Worm (Caenorhabditis elegans) whole organism, early embryonic: ENCODE results near the gene F59C12.4.
A peak's percentile ranks its signal among the peaks of the same experiment; 100 is the strongest.

ENCODE experiments used
- B0310.2 ChIP-seq: sonication (generic microtip); optimal IDR thresholded peaks from 2 replicates; lab custom pipeline; 2016; ENCODE audit warnings: mild to moderate bottlenecking, missing genetic modification characterization, missing compliant biosample characterization
- F13C5.2 ChIP-seq: sonication (generic microtip); optimal IDR thresholded peaks from 2 replicates; lab custom pipeline; 2017; ENCODE audit warnings: mild to moderate bottlenecking, missing genetic modification characterization, inconsistent platforms, missing compliant biosample characterization
- aly-1 ChIP-seq: sonication (generic microtip); optimal IDR thresholded peaks from 2 replicates; lab custom pipeline; 2016; ENCODE audit warnings: missing genetic modification characterization, missing compliant biosample characterization
- ama-1 ChIP-seq: fragments of 150-350 bp; optimal IDR thresholded peaks from 2 replicates; lab custom pipeline; 2014
- ceh-13 ChIP-seq: fragments of 200-800 bp; sonication (Bioruptor generic); optimal IDR thresholded peaks from 2 replicates; lab custom pipeline; 2018; ENCODE audit warnings: mild to moderate bottlenecking, missing genetic modification characterization, missing compliant biosample characterization
- ceh-36 ChIP-seq: sonication (generic microtip); optimal IDR thresholded peaks from 2 replicates; lab custom pipeline; 2016; ENCODE audit warnings: missing genetic modification characterization, inconsistent platforms, missing compliant biosample characterization
- ets-7 ChIP-seq: sonication (generic microtip); optimal IDR thresholded peaks from 2 replicates; lab custom pipeline; 2016; ENCODE audit warnings: missing genotype, missing genetic modification characterization, missing compliant biosample characterization
- flt-1 ChIP-seq: fragments of 200-800 bp; sonication (Bioruptor generic); IDR thresholded peaks from 2 replicates; pipeline ENCODE4 v1.3.6; 2022; ENCODE audit warnings: missing genetic modification characterization, missing compliant biosample characterization
- hmbx-1 ChIP-seq: sonication (generic microtip); optimal IDR thresholded peaks from 2 replicates; lab custom pipeline; 2016; ENCODE audit warnings: mild to moderate bottlenecking, missing genetic modification characterization, missing compliant biosample characterization
- hmg-4 ChIP-seq: fragments of 200-800 bp; sonication (Bioruptor generic); optimal IDR thresholded peaks from 2 replicates; lab custom pipeline; 2018; ENCODE audit warnings: mild to moderate bottlenecking, missing genetic modification characterization, missing compliant biosample characterization
- hnd-1 ChIP-seq: sonication (generic microtip); optimal IDR thresholded peaks from 2 replicates; lab custom pipeline; 2016; ENCODE audit warnings: missing genetic modification characterization, missing compliant biosample characterization
- pes-1 ChIP-seq: fragments of 200-800 bp; sonication (Bioruptor generic); IDR thresholded peaks from 2 replicates; pipeline ENCODE4 v1.3.6; 2022; ENCODE audit warnings: missing genetic modification reagents, missing genetic modification characterization, missing compliant biosample characterization
- scrt-1 ChIP-seq: fragments of 200-800 bp; sonication (Bioruptor generic); IDR thresholded peaks from 2 replicates; pipeline ENCODE4 v1.3.6; 2022; ENCODE audit warnings: missing genetic modification characterization, missing compliant biosample characterization
- sea-1 ChIP-seq: fragments of 200-800 bp; sonication (Bioruptor generic); conservative IDR thresholded peaks from 2 replicates; pipeline ENCODE4 v1.3.6; 2022; ENCODE audit warnings: missing genetic modification characterization, missing compliant biosample characterization
- tbx-11 ChIP-seq: fragments of 200-800 bp; sonication (Bioruptor generic); IDR thresholded peaks from 2 replicates; pipeline ENCODE4 v1.3.6; 2022; ENCODE audit warnings: missing genetic modification characterization, missing compliant biosample characterization
- tbx-37 ChIP-seq: fragments of 200-800 bp; sonication (Bioruptor generic); conservative IDR thresholded peaks from 2 replicates; pipeline ENCODE4 v1.3.6; 2022; ENCODE audit warnings: missing genetic modification reagents, missing genetic modification characterization, missing compliant biosample characterization
- tra-4 ChIP-seq: sonication (generic microtip); optimal IDR thresholded peaks from 2 replicates; lab custom pipeline; 2017; ENCODE audit warnings: missing genetic modification characterization, missing compliant biosample characterization

Gene F59C12.4

DNA sequence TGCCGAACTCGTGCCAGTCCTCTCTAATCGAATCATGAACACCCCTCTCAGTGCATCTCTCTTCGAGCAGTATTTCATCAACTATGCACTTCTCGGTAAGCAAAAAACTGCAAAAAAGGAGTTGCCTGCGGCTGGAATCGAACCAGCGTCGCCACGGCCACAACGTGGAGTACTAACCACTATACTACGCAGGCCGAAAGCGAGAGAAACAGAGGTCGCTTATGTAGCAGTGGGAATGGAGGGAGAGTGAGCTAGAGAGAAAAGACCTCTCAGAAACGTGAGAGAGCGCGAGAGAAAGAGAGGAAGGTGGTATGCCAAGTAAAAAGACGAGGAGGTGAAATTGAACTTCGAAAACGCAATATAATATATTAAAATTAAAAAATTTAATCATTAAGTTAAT lies 32.3 kb upstream of the F59C12.4 start:
- peak; percentile 92 for TF ChIP-seq ceh-13
- peak; percentile 95 for TF ChIP-seq aly-1 (tag; lab: Kevin White, UChicago)
- peak; percentile 97 for TF ChIP-seq pes-1 (GFP tag; lab: Robert Waterston, UW)
- TF ChIP-seq tra-4 (tag; lab: Kevin White, UChicago): peak; percentile 77
- peak; percentile 96 for TF ChIP-seq tbx-37 (GFP tag; lab: Robert Waterston, UW)
- no peak for TF ChIP-seq ama-1
- peak; percentile 96 for TF ChIP-seq scrt-1
- TF ChIP-seq F13C5.2 (tag; lab: Kevin White, UChicago): peak; percentile 97
- peak; percentile 83 for TF ChIP-seq hmbx-1 (tag; lab: Kevin White, UChicago)
- TF ChIP-seq sea-1 (GFP tag; lab: Robert Waterston, UW): peak; percentile 97
- TF ChIP-seq flt-1 (GFP tag; lab: Robert Waterston, UW): peak; percentile 96
- TF ChIP-seq ets-7 (tag; lab: Kevin White, UChicago): peak; percentile 80
- peak; percentile 95 for TF ChIP-seq ceh-36 (tag; lab: Kevin White, UChicago)
- TF ChIP-seq B0310.2 (tag; lab: Kevin White, UChicago): peak; percentile 86
- peak; percentile 96 for TF ChIP-seq tbx-11
- peak; percentile 92 for TF ChIP-seq hnd-1 (tag; lab: Kevin White, UChicago)
- peak; percentile 98 for TF ChIP-seq hmg-4 (GFP tag; lab: Kevin White, UChicago)

DNA sequence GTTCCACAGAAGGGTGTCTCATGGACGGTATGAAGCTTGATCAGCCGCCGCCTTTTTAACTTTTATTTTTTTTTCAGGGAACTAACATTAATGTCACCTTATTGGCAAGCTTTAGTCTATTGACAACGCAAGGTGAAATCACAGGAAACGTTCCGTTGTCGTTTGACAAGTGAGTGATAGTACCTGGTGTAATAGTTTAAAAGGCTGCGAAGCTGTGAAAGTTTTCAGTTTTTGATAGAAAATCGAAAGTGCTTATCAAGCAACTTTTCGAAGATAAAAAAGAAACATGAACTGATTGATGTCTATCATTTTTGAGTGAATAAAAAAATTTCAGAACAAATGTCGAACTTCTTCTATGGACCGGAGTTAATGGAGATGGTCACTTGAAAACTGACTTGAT lies 31.7 kb upstream of the F59C12.4 start:
- no peak for TF ChIP-seq scrt-1
- no peak for TF ChIP-seq tbx-37 (GFP tag; lab: Robert Waterston, UW)
- no peak for TF ChIP-seq aly-1 (tag; lab: Kevin White, UChicago)
- TF ChIP-seq F13C5.2 (tag; lab: Kevin White, UChicago): no peak
- no peak for TF ChIP-seq ets-7 (tag; lab: Kevin White, UChicago)
- no peak for TF ChIP-seq hnd-1 (tag; lab: Kevin White, UChicago)
- no peak for TF ChIP-seq sea-1 (GFP tag; lab: Robert Waterston, UW)
- no peak for TF ChIP-seq tbx-11
- TF ChIP-seq hmg-4 (GFP tag; lab: Kevin White, UChicago): no peak
- TF ChIP-seq hmbx-1 (tag; lab: Kevin White, UChicago): no peak
- no peak for TF ChIP-seq ceh-13
- no peak for TF ChIP-seq ama-1
- TF ChIP-seq B0310.2 (tag; lab: Kevin White, UChicago): no peak

DNA sequence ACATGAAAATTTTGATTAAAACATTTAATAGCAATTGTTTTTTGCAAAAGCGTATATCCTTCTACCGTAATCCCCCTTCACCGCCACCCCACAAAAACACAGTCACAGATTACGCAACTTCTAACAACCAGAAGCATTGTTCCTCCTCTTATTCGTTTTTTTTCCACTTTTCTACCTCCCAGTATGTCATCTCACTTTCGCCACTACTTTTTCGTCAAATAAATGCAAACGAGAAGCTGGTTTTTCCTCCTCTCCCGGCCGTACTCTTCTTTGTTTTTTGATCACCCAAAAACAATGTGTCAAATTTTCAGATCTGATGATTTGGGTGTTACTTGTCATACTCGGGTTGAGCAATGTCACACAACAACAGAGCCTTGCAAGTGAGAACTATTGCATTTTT lies 30.6 kb upstream of the F59C12.4 start, which contains the start of gene C06G1.1:
TSS of gene C06G1.1 (plus strand) at position 301 of the 400 bp plus-strand sequence.
- TF ChIP-seq hmg-4 (GFP tag; lab: Kevin White, UChicago) (no peak), ets-7 (tag; lab: Kevin White, UChicago) (no peak), scrt-1 (no peak), tbx-37 (GFP tag; lab: Robert Waterston, UW) (no peak), ceh-13 (no peak), aly-1 (tag; lab: Kevin White, UChicago) (no peak), hmbx-1 (tag; lab: Kevin White, UChicago) (no peak), pes-1 (GFP tag; lab: Robert Waterston, UW) (no peak), tbx-11 (no peak), ceh-36 (tag; lab: Kevin White, UChicago) (no peak), ama-1 (no peak), tra-4 (tag; lab: Kevin White, UChicago) (no peak), flt-1 (GFP tag; lab: Robert Waterston, UW) (no peak), F13C5.2 (tag; lab: Kevin White, UChicago) (no peak), B0310.2 (tag; lab: Kevin White, UChicago) (no peak), hnd-1 (tag; lab: Kevin White, UChicago) (no peak)

DNA sequence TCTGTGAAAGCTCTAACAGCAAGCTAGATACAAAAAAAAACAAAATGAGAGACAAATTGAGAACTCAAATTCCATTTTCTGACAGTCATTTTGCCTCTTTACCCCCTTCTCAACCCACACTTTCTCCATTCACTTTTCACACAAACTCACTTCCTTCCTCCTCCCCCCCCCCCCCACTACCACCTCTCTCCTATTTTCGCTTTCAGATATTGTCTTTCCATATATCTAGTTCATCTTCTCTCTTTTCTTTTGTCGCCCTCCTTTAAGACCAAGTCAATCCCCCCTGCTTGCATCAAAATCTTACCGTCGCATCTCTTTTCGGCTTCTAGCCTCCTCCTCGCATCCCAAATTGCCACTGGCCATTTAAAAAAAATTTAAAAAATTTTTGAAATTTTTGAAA lies 29.4 kb upstream of the F59C12.4 start:
- no peak for TF ChIP-seq sea-1 (GFP tag; lab: Robert Waterston, UW)
- TF ChIP-seq F13C5.2 (tag; lab: Kevin White, UChicago): no peak
- no peak for TF ChIP-seq hmbx-1 (tag; lab: Kevin White, UChicago)

- TF ChIP-seq tra-4 (tag; lab: Kevin White, UChicago) (no peak), ama-1 (no peak), B0310.2 (tag; lab: Kevin White, UChicago) (no peak), flt-1 (GFP tag; lab: Robert Waterston, UW) (no peak)
Observed at ce11 chrX:16629773-16630172, 27.4 kb upstream of the F59C12.4 start.

ce11 chrX:16629168-16629567 lies 26.7 kb upstream of the F59C12.4 start:
- TF ChIP-seq ama-1 (no peak), F13C5.2 (tag; lab: Kevin White, UChicago) (no peak), hnd-1 (tag; lab: Kevin White, UChicago) (no peak), sea-1 (GFP tag; lab: Robert Waterston, UW) (no peak), ets-7 (tag; lab: Kevin White, UChicago) (no peak), tbx-37 (GFP tag; lab: Robert Waterston, UW) (no peak), hmg-4 (GFP tag; lab: Kevin White, UChicago) (no peak), aly-1 (tag; lab: Kevin White, UChicago) (no peak), ceh-36 (tag; lab: Kevin White, UChicago) (no peak), flt-1 (GFP tag; lab: Robert Waterston, UW) (no peak), ceh-13 (no peak), B0310.2 (tag; lab: Kevin White, UChicago) (no peak), pes-1 (GFP tag; lab: Robert Waterston, UW) (no peak), tbx-11 (no peak), hmbx-1 (tag; lab: Kevin White, UChicago) (no peak), scrt-1 (no peak), tra-4 (tag; lab: Kevin White, UChicago) (no peak)

DNA sequence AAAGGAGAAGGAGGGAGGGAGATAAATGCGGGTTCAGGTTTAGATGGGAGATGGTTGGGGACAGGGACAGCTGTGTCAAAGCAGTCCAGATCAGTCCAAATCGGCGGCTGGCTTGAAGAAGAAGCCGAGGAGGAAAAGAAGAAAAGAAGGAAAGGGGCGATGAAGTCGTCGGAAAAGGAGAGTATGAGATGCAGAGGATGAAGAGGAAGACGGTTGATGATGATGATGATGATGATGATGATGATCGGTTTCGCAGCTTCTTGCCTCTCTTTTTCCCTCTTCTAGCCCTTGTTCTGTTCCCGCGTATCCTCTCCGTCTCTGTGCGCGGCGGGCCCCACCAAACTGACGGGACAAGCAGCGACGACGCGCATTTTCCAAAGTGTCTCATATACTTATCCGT lies 24.4 kb upstream of the F59C12.4 start:
- no peak for TF ChIP-seq tbx-37 (GFP tag; lab: Robert Waterston, UW)
- no peak for TF ChIP-seq ama-1
- no peak for TF ChIP-seq hmg-4 (GFP tag; lab: Kevin White, UChicago)
